Fruit fly (Drosophila melanogaster) whole organism, pupa: Measurements from ENCODE around the gene CG33703.

Experiments
- CG12605 ChIP-seq: fragments of 200-800 bp; sonication (Bioruptor generic); IDR thresholded peaks from 2 replicates; pipeline ENCODE4 v1.3.6; 2022; ENCODE audit warnings: missing biosample characterization, missing genetic modification characterization
- CG13204 ChIP-seq: fragments of 200-800 bp; sonication (Bioruptor generic); optimal IDR thresholded peaks from 2 replicates; lab custom pipeline; 2018; ENCODE audit warnings: missing biosample characterization, mild to moderate bottlenecking, missing genetic modification characterization, moderate library complexity
- CG14655 ChIP-seq: fragments of 200-800 bp; sonication (Bioruptor generic); optimal IDR thresholded peaks from 3 replicates; lab custom pipeline; 2017; ENCODE audit warnings: mild to moderate bottlenecking, missing biosample characterization, missing genetic modification reagents, missing genetic modification characterization
- CG15710 ChIP-seq: fragments of 200-800 bp; sonication (Bioruptor generic); optimal IDR thresholded peaks from 2 replicates; lab custom pipeline; 2018; ENCODE audit warnings: missing biosample characterization, mild to moderate bottlenecking, missing genetic modification characterization, moderate library complexity
- CG32121 ChIP-seq: fragments of 200-800 bp; sonication (Bioruptor generic); IDR thresholded peaks from 2 replicates; pipeline ENCODE4 v1.3.6; 2022; ENCODE audit warnings: missing biosample characterization, missing genetic modification characterization
- CG4496 ChIP-seq: fragments of 200-800 bp; sonication (Bioruptor generic); IDR thresholded peaks from 3 replicates; pipeline ENCODE4 v1.3.6; 2022; ENCODE audit warnings: missing biosample characterization, missing genetic modification characterization
- CG9948 ChIP-seq: fragments of 200-800 bp; sonication (Bioruptor generic); optimal IDR thresholded peaks from 2 replicates; lab custom pipeline; 2018; ENCODE audit warnings: missing biosample characterization, mild to moderate bottlenecking, missing genetic modification characterization, moderate library complexity
- Pif1A ChIP-seq: fragments of 200-800 bp; sonication (Bioruptor generic); optimal IDR thresholded peaks from 3 replicates; lab custom pipeline; 2016; ENCODE audit warnings: missing biosample characterization, missing genetic modification characterization
- Pif1B ChIP-seq: fragments of 200-800 bp; sonication (Bioruptor generic); optimal IDR thresholded peaks from 3 replicates; lab custom pipeline; 2016; ENCODE audit warnings: missing biosample characterization, missing genetic modification characterization
- fd96Ca ChIP-seq: fragments of 200-800 bp; sonication (Bioruptor generic); IDR thresholded peaks from 3 replicates; pipeline ENCODE4 v1.3.6; 2022; ENCODE audit warnings: missing biosample characterization, missing genetic modification characterization
- gl ChIP-seq: fragments of 200-800 bp; sonication (Bioruptor generic); optimal IDR thresholded peaks from 2 replicates; lab custom pipeline; 2018; ENCODE audit warnings: missing biosample characterization, mild to moderate bottlenecking, missing genetic modification characterization
- rn ChIP-seq: fragments of 200-800 bp; sonication (Bioruptor generic); IDR thresholded peaks from 2 replicates; pipeline ENCODE4 v1.3.6; 2022; ENCODE audit warnings: missing biosample characterization, missing genetic modification characterization

DNA sequence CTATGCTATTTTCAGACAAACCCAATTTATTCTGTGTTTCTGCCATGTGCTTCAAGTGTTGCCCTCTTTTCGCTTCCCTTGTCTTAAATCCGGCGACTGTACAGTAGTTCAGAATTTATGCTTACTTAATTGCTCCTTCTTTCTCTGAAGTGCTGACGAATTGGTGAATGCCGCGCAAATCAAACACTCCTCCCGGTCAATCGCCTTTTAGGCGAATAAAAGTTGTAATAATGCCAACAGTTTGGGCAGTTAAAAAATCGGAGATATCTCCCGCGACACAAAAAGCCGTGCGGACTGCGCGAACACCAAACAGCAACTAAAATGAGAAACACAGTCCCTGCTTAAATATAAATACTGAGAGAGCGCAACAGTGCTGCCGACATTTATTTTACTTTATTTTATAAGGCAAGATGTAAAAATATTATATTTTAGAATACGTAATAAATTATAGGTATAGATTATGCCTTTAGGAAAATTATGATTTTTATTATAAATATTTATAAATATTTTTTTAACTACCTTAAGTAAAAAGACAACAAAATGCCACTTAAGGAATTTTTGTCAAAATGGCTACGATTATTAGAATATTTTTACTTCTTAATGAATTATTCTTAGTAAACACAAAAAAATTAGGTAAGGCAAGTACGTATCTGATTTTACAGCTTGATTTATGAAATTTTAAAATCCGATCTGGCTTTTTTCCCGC, 7.3 kb downstream of the CG33703 start, which contains the start of gene path:
- TF ChIP-seq gl (tag; lab: Kevin White, UChicago) (no peak), CG9948 (tag; lab: Kevin White, UChicago) (peak; percentile 55), fd96Ca (GFP tag; lab: Robert Waterston, UW) (no peak), Pif1B (GFP tag; lab: Kevin White, UChicago) (peak; percentile 1), rn (GFP tag; lab: Robert Waterston, UW) (no peak), CG32121 (GFP tag; lab: Robert Waterston, UW) (peak; percentile 12; the same call in 1 of the 2 replicates), CG4496 (GFP tag; lab: Robert Waterston, UW) (peak; percentile 56; the same call in 1 of the 3 replicates), CG15710 (tag; lab: Kevin White, UChicago) (peak; percentile 45), CG13204 (GFP tag; lab: Kevin White, UChicago) (no peak), CG12605 (GFP tag; lab: Robert Waterston, UW) (no peak), Pif1A (GFP tag; lab: Kevin White, UChicago) (no peak), CG14655 (GFP tag; lab: Kevin White, UChicago) (peak; percentile 44)
